Fruit fly (Drosophila melanogaster) whole organism, pupa: ENCODE results near the gene CG9184.

Source experiments
- CG10348 ChIP-seq: fragments of 200-800 bp; sonication (Bioruptor generic); IDR thresholded peaks from 2 replicates; pipeline ENCODE4 v1.3.6; 2022; ENCODE audit warnings: missing biosample characterization, missing genetic modification characterization
- CG12605 ChIP-seq: fragments of 200-800 bp; sonication (Bioruptor generic); IDR thresholded peaks from 2 replicates; pipeline ENCODE4 v1.3.6; 2022; ENCODE audit warnings: missing biosample characterization, missing genetic modification characterization
- CG13204 ChIP-seq: fragments of 200-800 bp; sonication (Bioruptor generic); optimal IDR thresholded peaks from 2 replicates; lab custom pipeline; 2018; ENCODE audit warnings: missing biosample characterization, mild to moderate bottlenecking, missing genetic modification characterization, moderate library complexity
- CG14655 ChIP-seq: fragments of 200-800 bp; sonication (Bioruptor generic); optimal IDR thresholded peaks from 3 replicates; lab custom pipeline; 2017; ENCODE audit warnings: mild to moderate bottlenecking, missing biosample characterization, missing genetic modification reagents, missing genetic modification characterization
- CG15710 ChIP-seq: fragments of 200-800 bp; sonication (Bioruptor generic); optimal IDR thresholded peaks from 2 replicates; lab custom pipeline; 2018; ENCODE audit warnings: missing biosample characterization, mild to moderate bottlenecking, missing genetic modification characterization, moderate library complexity
- CG17806 ChIP-seq: fragments of 200-800 bp; sonication (Bioruptor generic); optimal IDR thresholded peaks from 2 replicates; lab custom pipeline; 2018; ENCODE audit warnings: missing biosample characterization, mild to moderate bottlenecking, missing genetic modification characterization, moderate library complexity
- CG32121 ChIP-seq: fragments of 200-800 bp; sonication (Bioruptor generic); IDR thresholded peaks from 2 replicates; pipeline ENCODE4 v1.3.6; 2022; ENCODE audit warnings: missing biosample characterization, missing genetic modification characterization
- CG34367 ChIP-seq: fragments of 200-800 bp; sonication (Bioruptor generic); optimal IDR thresholded peaks from 2 replicates; lab custom pipeline; 2018; ENCODE audit warnings: missing biosample characterization, mild to moderate bottlenecking, missing genetic modification characterization
- CG4496 ChIP-seq: fragments of 200-800 bp; sonication (Bioruptor generic); IDR thresholded peaks from 3 replicates; pipeline ENCODE4 v1.3.6; 2022; ENCODE audit warnings: missing biosample characterization, missing genetic modification characterization
- CG8159 ChIP-seq: fragments of 200-800 bp; sonication (Bioruptor generic); optimal IDR thresholded peaks from 3 replicates; lab custom pipeline; 2018; ENCODE audit warnings: missing biosample characterization, mild to moderate bottlenecking, missing genetic modification characterization, moderate library complexity
- CG8301 ChIP-seq: fragments of 200-800 bp; sonication (Bioruptor generic); optimal IDR thresholded peaks from 2 replicates; lab custom pipeline; 2018; ENCODE audit warnings: missing biosample characterization, mild to moderate bottlenecking, missing genetic modification characterization
- CG9948 ChIP-seq: fragments of 200-800 bp; sonication (Bioruptor generic); optimal IDR thresholded peaks from 2 replicates; lab custom pipeline; 2018; ENCODE audit warnings: missing biosample characterization, mild to moderate bottlenecking, missing genetic modification characterization, moderate library complexity
- D1 ChIP-seq: fragments of 200-800 bp; sonication (Bioruptor generic); optimal IDR thresholded peaks from 2 replicates; lab custom pipeline; 2018; ENCODE audit warnings: missing biosample characterization, mild to moderate bottlenecking, missing genetic modification characterization, moderate library complexity
- EcR ChIP-seq: fragments of 200-800 bp; sonication (Bioruptor generic); optimal IDR thresholded peaks from 3 replicates; lab custom pipeline; 2019; ENCODE audit warnings: missing biosample characterization, missing genetic modification characterization, mild to moderate bottlenecking, moderate library complexity, missing genetic modification reagents
- Ets98B ChIP-seq: fragments of 200-800 bp; sonication (Bioruptor generic); IDR thresholded peaks from 2 replicates; pipeline ENCODE4 v1.3.6; 2022; ENCODE audit warnings: missing biosample characterization, missing genetic modification characterization
- Pif1A ChIP-seq: fragments of 200-800 bp; sonication (Bioruptor generic); optimal IDR thresholded peaks from 3 replicates; lab custom pipeline; 2016; ENCODE audit warnings: missing biosample characterization, missing genetic modification characterization
- Pif1B ChIP-seq: fragments of 200-800 bp; sonication (Bioruptor generic); optimal IDR thresholded peaks from 3 replicates; lab custom pipeline; 2016; ENCODE audit warnings: missing biosample characterization, missing genetic modification characterization
- Snoo ChIP-seq: fragments of 200-800 bp; sonication (Bioruptor generic); optimal IDR thresholded peaks from 3 replicates; lab custom pipeline; 2017; ENCODE audit warnings: missing biosample characterization, mild to moderate bottlenecking, missing genetic modification characterization, inconsistent platforms
- fd96Ca ChIP-seq: fragments of 200-800 bp; sonication (Bioruptor generic); IDR thresholded peaks from 3 replicates; pipeline ENCODE4 v1.3.6; 2022; ENCODE audit warnings: missing biosample characterization, missing genetic modification characterization
- gl ChIP-seq: fragments of 200-800 bp; sonication (Bioruptor generic); optimal IDR thresholded peaks from 2 replicates; lab custom pipeline; 2018; ENCODE audit warnings: missing biosample characterization, mild to moderate bottlenecking, missing genetic modification characterization
- rn ChIP-seq: fragments of 200-800 bp; sonication (Bioruptor generic); IDR thresholded peaks from 2 replicates; pipeline ENCODE4 v1.3.6; 2022; ENCODE audit warnings: missing biosample characterization, missing genetic modification characterization

Gene CG9184

dm6 chr3L:1305317-1305716 is 17.3 kb downstream of the CG9184 start:
- TF ChIP-seq CG4496 (GFP tag; lab: Robert Waterston, UW): no peak
- no peak for TF ChIP-seq Ets98B (GFP tag; lab: Robert Waterston, UW)
- no peak for TF ChIP-seq CG8301 (tag; lab: Kevin White, UChicago)
- no peak for TF ChIP-seq gl (tag; lab: Kevin White, UChicago)
- TF ChIP-seq CG34367: no peak
- no peak for TF ChIP-seq EcR
- TF ChIP-seq CG15710 (tag; lab: Kevin White, UChicago): no peak

dm6 chr3L:1302950-1303352 is 19.7 kb downstream of the CG9184 start:
- TF ChIP-seq CG10348 (GFP tag; lab: Robert Waterston, UW) (no peak), EcR (no peak), CG15710 (tag; lab: Kevin White, UChicago) (no peak), gl (tag; lab: Kevin White, UChicago) (no peak), Pif1B (GFP tag; lab: Kevin White, UChicago) (no peak), D1 (no peak), CG17806 (tag; lab: Kevin White, UChicago) (no peak), CG8159 (tag; lab: Kevin White, UChicago) (no peak), CG9948 (no peak), CG8301 (tag; lab: Kevin White, UChicago) (no peak), CG32121 (GFP tag; lab: Robert Waterston, UW) (no peak), Pif1A (no peak), CG12605 (GFP tag; lab: Robert Waterston, UW) (no peak), CG14655 (GFP tag; lab: Kevin White, UChicago) (no peak), CG34367 (no peak), Ets98B (GFP tag; lab: Robert Waterston, UW) (no peak)

DNA sequence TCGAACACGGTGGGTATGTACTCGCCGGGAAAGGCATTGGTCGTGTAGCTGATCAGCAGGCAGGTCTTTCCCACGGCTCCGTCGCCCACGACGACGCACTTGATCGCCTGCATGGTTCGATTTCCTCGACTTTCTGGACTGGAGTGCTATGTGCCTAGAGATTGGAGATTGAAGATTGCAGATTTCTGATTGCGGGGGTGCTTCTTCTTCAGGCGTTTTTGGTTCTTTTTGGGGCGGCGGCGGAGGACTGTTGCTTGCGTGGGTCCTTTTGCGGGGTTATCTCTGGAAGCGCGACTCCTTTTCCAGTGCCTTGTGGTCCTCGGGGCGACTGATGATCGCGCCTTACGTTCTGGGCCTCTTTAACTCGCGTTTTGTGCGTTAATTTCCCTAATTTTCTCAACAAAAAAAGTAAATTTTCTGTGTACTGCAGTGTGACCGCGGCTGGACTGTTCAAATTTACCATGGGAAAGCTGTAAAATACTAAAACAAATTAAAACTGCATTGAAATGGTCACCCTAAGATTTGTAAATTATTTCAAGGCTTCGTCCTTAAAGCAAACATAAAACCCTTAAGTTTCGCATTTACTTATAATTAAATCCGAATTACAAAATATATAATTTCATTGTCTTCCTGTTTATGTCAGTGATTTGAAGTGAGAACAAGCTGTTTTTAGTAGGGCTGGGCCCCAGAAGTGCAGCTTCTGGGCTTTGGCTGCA is 20.2 kb downstream of the CG9184 start, which contains the start of the genes Rac1 and Acat2:
TSS of gene Rac1 (minus strand) at position 450 of the 716 bp plus-strand sequence.
TSS of gene Acat2 (plus strand) at position 711 of the 716 bp plus-strand sequence.
- TF ChIP-seq Ets98B (GFP tag; lab: Robert Waterston, UW): no peak

- TF ChIP-seq CG32121 (GFP tag; lab: Robert Waterston, UW): no peak
- peak; percentile 64 for TF ChIP-seq CG8301 (tag; lab: Kevin White, UChicago)
- TF ChIP-seq Snoo: peak; percentile 70
- no peak for TF ChIP-seq EcR
- TF ChIP-seq CG15710 (tag; lab: Kevin White, UChicago): peak; percentile 72
- TF ChIP-seq gl (tag; lab: Kevin White, UChicago): peak; percentile 43
- no peak for TF ChIP-seq CG14655 (GFP tag; lab: Kevin White, UChicago)
- peak; percentile 31 for TF ChIP-seq Ets98B (GFP tag; lab: Robert Waterston, UW)
- TF ChIP-seq Pif1A: no peak
- no peak for TF ChIP-seq rn (GFP tag; lab: Robert Waterston, UW)
- peak; percentile 74; the same call in 2 of the 3 replicates for TF ChIP-seq CG4496 (GFP tag; lab: Robert Waterston, UW)
- no peak for TF ChIP-seq CG13204
- no peak for TF ChIP-seq Pif1B (GFP tag; lab: Kevin White, UChicago)
- peak; percentile 69 for TF ChIP-seq CG17806 (tag; lab: Kevin White, UChicago)
- peak; percentile 72 for TF ChIP-seq CG8159 (tag; lab: Kevin White, UChicago)
- TF ChIP-seq fd96Ca (GFP tag; lab: Robert Waterston, UW): no peak
- no peak for TF ChIP-seq CG12605 (GFP tag; lab: Robert Waterston, UW)
- TF ChIP-seq CG10348 (GFP tag; lab: Robert Waterston, UW): no peak
- TF ChIP-seq CG34367: peak; percentile 54
- no peak for TF ChIP-seq D1
- TF ChIP-seq CG9948: peak; percentile 64
Measured at dm6 chr3L:1300076-1300635, 22.4 kb downstream of the CG9184 start.

- TF ChIP-seq rn (GFP tag; lab: Robert Waterston, UW): no peak
- no peak for TF ChIP-seq Pif1B (GFP tag; lab: Kevin White, UChicago)
- TF ChIP-seq CG32121 (GFP tag; lab: Robert Waterston, UW): 0 out of 2 replicates have a peak, but pooled peaks have one; percentile 16
- peak; percentile 21 for TF ChIP-seq EcR
- no peak for TF ChIP-seq Pif1A
- TF ChIP-seq CG14655 (GFP tag; lab: Kevin White, UChicago): no peak
- TF ChIP-seq gl (tag; lab: Kevin White, UChicago): no peak
- peak; percentile 18; the same call in 1 of the 3 replicates for TF ChIP-seq CG4496 (GFP tag; lab: Robert Waterston, UW)
- no peak for TF ChIP-seq CG10348 (GFP tag; lab: Robert Waterston, UW)
- TF ChIP-seq Ets98B (GFP tag; lab: Robert Waterston, UW): peak; percentile 36; the same call in 1 of the 2 replicates
- no peak for TF ChIP-seq CG8301 (tag; lab: Kevin White, UChicago)
- TF ChIP-seq CG9948: no peak
- no peak for TF ChIP-seq CG13204
- TF ChIP-seq CG8159 (tag; lab: Kevin White, UChicago): no peak
- no peak for TF ChIP-seq CG34367
- no peak; the same call in 1 of the 2 replicates for TF ChIP-seq CG12605 (GFP tag; lab: Robert Waterston, UW)
Measured at dm6 chr3L:1298509-1298908, 24.1 kb downstream of the CG9184 start, which contains the start of gene scf. Gene scf (plus strand): TSS chr3L:1298672.

dm6 chr3L:1295693-1296092 is 26.9 kb downstream of the CG9184 start, which contains the start of gene Rabex-5:
Gene Rabex-5 (plus strand): TSS chr3L:1295913.
- TF ChIP-seq CG32121 (GFP tag; lab: Robert Waterston, UW) (peak; percentile 34; the same call in 1 of the 2 replicates), CG4496 (GFP tag; lab: Robert Waterston, UW) (0 out of 3 replicates have a peak, but pooled peaks have one; percentile 25), D1 (no peak)
- TF ChIP-seq, all 21 proteins: peak for 2
